Worm (Caenorhabditis elegans) whole organism, midembryonic: ENCODE data around the gene grl-20.
A peak's percentile ranks its signal among the peaks of the same experiment; 100 is the strongest.

Experiments
- T22C8.4 ChIP-seq: fragments of 200-800 bp; sonication (Bioruptor generic); IDR thresholded peaks from 2 replicates; pipeline ENCODE4 v1.3.6; 2022; ENCODE audit warnings: missing genetic modification characterization, missing compliant biosample characterization
- cog-1 ChIP-seq: sonication (generic microtip); optimal IDR thresholded peaks from 2 replicates; lab custom pipeline; 2016; ENCODE audit warnings: missing genetic modification characterization, missing compliant biosample characterization
- flt-1 ChIP-seq: fragments of 200-800 bp; sonication (Bioruptor generic); IDR thresholded peaks from 2 replicates; pipeline ENCODE4 v1.3.6; 2022; ENCODE audit warnings: missing genetic modification characterization, missing compliant biosample characterization
- klf-2 ChIP-seq: fragments of 200-800 bp; sonication (Bioruptor generic); conservative IDR thresholded peaks from 2 replicates; pipeline ENCODE4 v1.3.6; 2022; ENCODE audit warnings: missing genetic modification reagents, missing genetic modification characterization, missing compliant biosample characterization
- med-1 ChIP-seq: sonication (generic microtip); optimal IDR thresholded peaks from 2 replicates; lab custom pipeline; 2017; ENCODE audit warnings: missing genetic modification characterization, mild to moderate bottlenecking, missing compliant biosample characterization, antibody characterized with exemption, missing genetic modification reagents; ENCODE audit not compliant: insufficient read depth
- ref-1 ChIP-seq: fragments of 200-800 bp; sonication (Bioruptor generic); conservative IDR thresholded peaks from 2 replicates; pipeline ENCODE4 v1.3.6; 2022; ENCODE audit warnings: missing genetic modification reagents, missing genetic modification characterization, missing compliant biosample characterization
- tab-1 ChIP-seq: fragments of 200-800 bp; sonication (Bioruptor generic); IDR thresholded peaks from 2 replicates; pipeline ENCODE4 v1.3.6; 2022; ENCODE audit warnings: missing genetic modification characterization, missing compliant biosample characterization
- ztf-23 ChIP-seq: fragments of 200-800 bp; sonication (Bioruptor generic); IDR thresholded peaks from 2 replicates; pipeline ENCODE4 v1.3.6; 2022; ENCODE audit warnings: missing genetic modification reagents, missing genetic modification characterization, missing compliant biosample characterization
- ztf-29 ChIP-seq: fragments of 200-800 bp; sonication (Bioruptor generic); IDR thresholded peaks from 2 replicates; pipeline ENCODE4 v1.3.6; 2022; ENCODE audit warnings: missing genetic modification reagents, missing genetic modification characterization, missing compliant biosample characterization

grl-20 gene

DNA sequence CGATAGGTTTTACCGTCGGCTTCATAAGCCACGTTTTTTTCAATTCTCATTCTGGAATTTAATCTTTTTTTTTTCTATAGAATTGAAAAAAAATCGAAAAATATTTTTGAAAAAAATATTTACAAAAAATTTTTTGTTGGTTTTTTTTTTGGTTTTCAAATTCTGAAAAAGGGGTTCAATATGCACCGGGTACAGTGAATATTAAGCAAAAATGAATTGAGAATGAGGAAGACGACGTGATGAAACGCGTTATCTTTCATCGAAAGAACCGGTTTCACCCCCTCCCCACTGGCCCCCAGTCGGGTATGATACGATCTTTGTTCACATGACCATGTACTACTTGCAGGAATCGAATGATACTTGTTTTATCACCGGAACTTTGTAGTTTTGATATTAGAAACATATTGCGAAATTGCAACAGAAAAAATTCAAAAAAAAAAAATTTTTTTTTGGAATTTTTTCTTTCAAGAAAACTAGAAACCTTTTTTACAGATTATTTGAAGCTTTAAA lies 20.6 kb upstream of the grl-20 start, which contains the start of gene C54E4.5:
Gene C54E4.5 (minus strand): TSS at position 51 of the 510 bp plus-strand sequence.
- TF ChIP-seq T22C8.4 (GFP tag; lab: Robert Waterston, UW) (no peak), ztf-23 (GFP tag; lab: Robert Waterston, UW) (no peak), klf-2 (GFP tag; lab: Robert Waterston, UW) (no peak), tab-1 (GFP tag; lab: Robert Waterston, UW) (no peak), ztf-29 (no peak), ref-1 (GFP tag; lab: Robert Waterston, UW) (no peak), cog-1 (no peak), med-1 (no peak), flt-1 (GFP tag; lab: Robert Waterston, UW) (no peak)

ce11 chrIV:2142320-2142719 lies 13.7 kb upstream of the grl-20 start:
- TF ChIP-seq ztf-29 = no peak
- no peak for TF ChIP-seq cog-1
- no peak for TF ChIP-seq klf-2 (GFP tag; lab: Robert Waterston, UW)
- no peak for TF ChIP-seq flt-1 (GFP tag; lab: Robert Waterston, UW)
- no peak for TF ChIP-seq T22C8.4 (GFP tag; lab: Robert Waterston, UW)
- no peak for TF ChIP-seq tab-1 (GFP tag; lab: Robert Waterston, UW)
- TF ChIP-seq med-1 = no peak
- TF ChIP-seq ztf-23 (GFP tag; lab: Robert Waterston, UW) = no peak
- TF ChIP-seq ref-1 (GFP tag; lab: Robert Waterston, UW) = no peak

- TF ChIP-seq tab-1 (GFP tag; lab: Robert Waterston, UW) = no peak
- TF ChIP-seq ref-1 (GFP tag; lab: Robert Waterston, UW) = no peak
Measured at ce11 chrIV:2140543-2140942, 11.9 kb upstream of the grl-20 start, which contains the start of gene C54E4.12. Gene C54E4.12 (minus strand): TSS chrIV:2140643.

DNA sequence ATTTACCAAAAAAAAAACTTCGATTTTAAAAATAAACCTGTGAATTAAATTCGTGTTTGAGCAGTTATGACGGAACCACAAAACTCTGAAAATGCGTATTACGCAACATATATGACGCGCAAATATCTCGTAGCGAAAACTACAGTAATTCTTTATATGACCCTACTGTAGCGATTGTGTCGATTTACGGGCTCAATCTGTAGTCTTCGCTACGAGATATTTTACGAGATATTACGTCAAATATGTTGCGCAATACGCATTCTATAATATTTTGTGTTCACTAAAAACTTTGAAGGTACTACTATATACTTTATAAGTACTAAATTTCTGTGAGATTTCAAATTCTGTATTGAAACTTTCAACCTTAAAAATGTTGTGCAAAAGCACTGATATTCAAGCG lies 8.8 kb upstream of the grl-20 start:
- TF ChIP-seq ztf-29 (no peak), T22C8.4 (GFP tag; lab: Robert Waterston, UW) (no peak)

DNA sequence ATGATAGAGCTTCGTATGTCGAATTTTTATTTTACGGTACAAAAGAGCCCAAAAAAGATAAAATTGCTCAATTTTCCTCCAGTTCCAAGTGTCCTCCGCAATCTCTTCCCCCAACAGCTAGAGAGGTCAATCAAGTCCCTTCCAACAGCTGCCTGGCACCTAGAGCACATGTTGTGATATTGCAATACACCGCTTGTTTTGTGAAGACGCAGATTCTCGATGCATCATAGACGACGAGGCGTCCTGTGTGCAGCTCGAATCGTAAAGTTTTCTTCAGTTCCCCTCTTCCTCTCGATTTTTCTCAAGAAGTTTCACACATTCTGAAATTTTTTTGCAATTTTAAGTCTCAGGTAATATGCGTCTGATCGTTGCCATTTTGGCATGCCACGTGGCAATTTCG lies 7.9 kb upstream of the grl-20 start, which contains the start of gene test-1:
Gene test-1 (plus strand): TSS at position 345 of the 400 bp plus-strand sequence.
- no peak for TF ChIP-seq cog-1
- TF ChIP-seq flt-1 (GFP tag; lab: Robert Waterston, UW) = no peak
- no peak for TF ChIP-seq tab-1 (GFP tag; lab: Robert Waterston, UW)
- TF ChIP-seq med-1 = no peak
- TF ChIP-seq T22C8.4 (GFP tag; lab: Robert Waterston, UW) = no peak

- peak; percentile 73; the same call in 1 of the 2 replicates for TF ChIP-seq flt-1 (GFP tag; lab: Robert Waterston, UW)
Measured at ce11 chrIV:2135880-2136279, 7.2 kb upstream of the grl-20 start.

DNA sequence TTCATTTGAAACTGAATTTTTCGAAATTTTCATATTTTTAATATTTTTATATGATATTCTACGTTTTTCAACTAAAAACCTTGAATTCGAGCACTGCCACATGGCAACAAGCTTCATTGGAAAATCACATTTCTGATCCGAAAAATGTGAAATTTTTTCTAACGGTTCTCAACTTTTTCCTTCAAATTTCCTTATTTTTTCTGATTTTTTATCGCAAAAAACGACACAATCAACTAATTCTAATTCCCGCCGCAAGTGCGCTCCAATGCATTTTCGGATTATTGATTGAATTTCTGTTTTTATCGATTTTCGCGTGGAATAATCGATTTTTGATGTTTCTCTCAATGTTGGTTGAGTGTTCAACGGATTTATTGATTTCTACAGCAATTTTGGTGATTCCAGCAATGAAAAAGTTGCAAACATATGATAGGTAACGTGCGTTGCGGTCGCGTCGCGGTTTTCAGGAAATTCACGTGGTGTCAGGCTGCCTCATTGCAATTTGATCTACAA lies 4.8 kb upstream of the grl-20 start, which contains the start of gene C23H5.12:
Gene C23H5.12 (plus strand): TSS at position 51 of the 510 bp plus-strand sequence.
- no peak for TF ChIP-seq ztf-23 (GFP tag; lab: Robert Waterston, UW)
- peak; percentile 58; the same call in 1 of the 2 replicates for TF ChIP-seq T22C8.4 (GFP tag; lab: Robert Waterston, UW)
- no peak for TF ChIP-seq med-1
- no peak for TF ChIP-seq ztf-29

ce11 chrIV:2130714-2131113 lies 2.1 kb upstream of the grl-20 start, which contains the start of gene prmt-6:
Gene prmt-6 (plus strand): TSS chrIV:2130965.
- no peak for TF ChIP-seq flt-1 (GFP tag; lab: Robert Waterston, UW)
- no peak for TF ChIP-seq tab-1 (GFP tag; lab: Robert Waterston, UW)
- no peak for TF ChIP-seq ztf-23 (GFP tag; lab: Robert Waterston, UW)
- no peak for TF ChIP-seq klf-2 (GFP tag; lab: Robert Waterston, UW)
- TF ChIP-seq cog-1 = no peak

- TF ChIP-seq ztf-29 (no peak), ztf-23 (GFP tag; lab: Robert Waterston, UW) (no peak), tab-1 (GFP tag; lab: Robert Waterston, UW) (no peak), ref-1 (GFP tag; lab: Robert Waterston, UW) (no peak), flt-1 (GFP tag; lab: Robert Waterston, UW) (no peak), med-1 (no peak), cog-1 (no peak), klf-2 (GFP tag; lab: Robert Waterston, UW) (no peak), T22C8.4 (GFP tag; lab: Robert Waterston, UW) (no peak)
Measured at ce11 chrIV:2127375-2127774, 1.3 kb downstream of the grl-20 start.

DNA sequence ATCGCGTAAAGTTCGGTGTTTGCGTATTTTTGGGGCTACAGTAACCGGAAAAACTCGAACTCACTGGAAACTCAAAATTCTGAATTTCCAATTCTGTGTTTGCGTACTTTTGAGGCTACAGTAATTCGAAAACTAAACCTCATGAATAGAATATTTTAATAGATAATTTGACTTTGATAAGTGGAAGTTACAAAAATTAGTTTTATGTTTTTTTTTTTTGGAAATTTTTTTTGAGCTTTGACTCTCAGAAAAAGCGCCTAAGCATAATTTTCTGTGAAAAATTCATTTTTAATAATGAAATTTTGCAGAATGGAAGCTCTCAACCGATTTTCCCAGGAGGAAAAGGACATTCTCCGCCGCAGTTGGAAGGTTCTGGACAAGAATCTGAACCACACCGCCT lies 6.2 kb downstream of the grl-20 start, which contains the start of gene glb-7:
Gene glb-7 (plus strand): TSS at position 301 of the 400 bp plus-strand sequence.
- no peak for TF ChIP-seq ref-1 (GFP tag; lab: Robert Waterston, UW)
- TF ChIP-seq T22C8.4 (GFP tag; lab: Robert Waterston, UW) = no peak
- TF ChIP-seq flt-1 (GFP tag; lab: Robert Waterston, UW) = no peak
- TF ChIP-seq cog-1 = no peak
- TF ChIP-seq med-1 = no peak
- no peak for TF ChIP-seq ztf-29
- no peak for TF ChIP-seq tab-1 (GFP tag; lab: Robert Waterston, UW)

DNA sequence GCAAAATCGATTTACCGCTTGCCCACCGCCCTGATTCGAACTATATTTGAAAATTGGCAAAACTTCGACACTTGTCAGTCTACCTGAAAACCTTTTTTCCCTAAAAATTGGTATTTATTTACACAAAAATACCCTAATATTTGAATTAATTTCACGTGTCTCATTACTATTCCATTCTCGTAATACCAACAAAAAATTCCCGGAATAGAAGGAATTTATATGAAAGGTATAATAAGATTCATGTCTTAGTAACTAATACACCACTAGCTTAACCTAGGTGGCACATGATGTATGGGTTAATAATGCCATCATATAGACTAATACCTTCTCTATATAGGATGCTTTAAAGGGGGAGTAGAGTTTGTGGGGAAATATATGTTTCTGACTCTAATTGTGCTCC lies 11.4 kb downstream of the grl-20 start:
- TF ChIP-seq med-1 = no peak
- TF ChIP-seq flt-1 (GFP tag; lab: Robert Waterston, UW) = no peak
- TF ChIP-seq ref-1 (GFP tag; lab: Robert Waterston, UW) = no peak
- no peak for TF ChIP-seq cog-1
- TF ChIP-seq T22C8.4 (GFP tag; lab: Robert Waterston, UW) = no peak
- TF ChIP-seq ztf-23 (GFP tag; lab: Robert Waterston, UW) = no peak
